Worm (Caenorhabditis elegans) whole organism, L3 larva: ENCODE data around the gene nas-13.

Source experiments
- R02D3.7 ChIP-seq: fragments of 150-350 bp; optimal IDR thresholded peaks from 2 replicates; lab custom pipeline; 2014; ENCODE audit warnings: missing biosample characterization, missing genetic modification characterization
- ama-1 ChIP-seq: fragments of 150-350 bp; optimal IDR thresholded peaks from 2 replicates; lab custom pipeline; 2018
- ceh-28 ChIP-seq: fragments of 150-350 bp; optimal IDR thresholded peaks from 2 replicates; lab custom pipeline; 2014; ENCODE audit warnings: missing biosample characterization, missing genetic modification reagents, missing genetic modification characterization
- ceh-82 ChIP-seq: fragments of 150-350 bp; optimal IDR thresholded peaks from 2 replicates; lab custom pipeline; 2014; ENCODE audit warnings: missing biosample characterization, missing genetic modification characterization
- elt-2 ChIP-seq: sonication (generic microtip); optimal IDR thresholded peaks from 2 replicates; lab custom pipeline; 2016; ENCODE audit warnings: missing genetic modification reagents, mild to moderate bottlenecking, missing genetic modification characterization, missing compliant biosample characterization
- nhr-11 ChIP-seq: fragments of 150-350 bp; optimal IDR thresholded peaks from 2 replicates; lab custom pipeline; 2014; ENCODE audit warnings: missing biosample characterization, missing genetic modification characterization
- snpc-4 ChIP-seq: fragments of 150-350 bp; optimal IDR thresholded peaks from 2 replicates; lab custom pipeline; 2014; ENCODE audit warnings: missing biosample characterization, missing genetic modification characterization
- unc-39 ChIP-seq: sonication (generic microtip); optimal IDR thresholded peaks from 4 replicates; lab custom pipeline; 2017; ENCODE audit warnings: missing biosample characterization, missing genetic modification characterization
- zag-1 ChIP-seq: fragments of 150-350 bp; optimal IDR thresholded peaks from 2 replicates; lab custom pipeline; 2014; ENCODE audit warnings: missing biosample characterization, missing genetic modification characterization
- ztf-4 ChIP-seq: fragments of 150-350 bp; optimal IDR thresholded peaks from 2 replicates; lab custom pipeline; 2014; ENCODE audit warnings: missing biosample characterization, missing genetic modification characterization

- TF ChIP-seq unc-39 (tag; lab: Kevin White, UChicago) (no peak), zag-1 (tag; lab: Kevin White, UChicago) (no peak), nhr-11 (tag; lab: Kevin White, UChicago) (no peak), ama-1 (lab: Kevin White, UChicago) (no peak), ceh-82 (no peak), ceh-28 (tag; lab: Kevin White, UChicago) (no peak), ztf-4 (tag; lab: Kevin White, UChicago) (no peak), R02D3.7 (no peak), elt-2 (peak; percentile 2), snpc-4 (peak; percentile 13)
Observed at ce11 chrX:15376580-15376979, 51.5 kb downstream of the nas-13 start.
